Fruit fly (Drosophila melanogaster): Measurements from ENCODE around the gene CG18178.

- no peak for TF ChIP-seq CG4318 (GFP tag; optimal IDR thresholded peaks at IDR 0.05)
- no peak for TF ChIP-seq cyc (GFP tag; optimal IDR thresholded peaks at IDR 0.05)
- TF ChIP-seq CG10669 (GFP tag; optimal IDR thresholded peaks at IDR 0.05) = no peak
- no peak for TF ChIP-seq CG11762 (GFP tag; optimal IDR thresholded peaks at IDR 0.05; ENCODE audit: insufficient read depth)
- no peak for TF ChIP-seq CG6163 (GFP tag; IDR thresholded peaks at IDR 0.05)
- TF ChIP-seq Ets96B (tag; optimal IDR thresholded peaks at IDR 0.05) = no peak
- TF ChIP-seq acj6 (GFP tag; optimal IDR thresholded peaks at IDR 0.05) = no peak
- no peak for TF ChIP-seq CG8119 (GFP tag; IDR thresholded peaks at IDR 0.05)
Observed at dm6 chr3L:9717839-9718238, 1.1 kb downstream of the CG18178 start.
